Fruit fly (Drosophila melanogaster): ENCODE data around the gene Rbp6.

DNA sequence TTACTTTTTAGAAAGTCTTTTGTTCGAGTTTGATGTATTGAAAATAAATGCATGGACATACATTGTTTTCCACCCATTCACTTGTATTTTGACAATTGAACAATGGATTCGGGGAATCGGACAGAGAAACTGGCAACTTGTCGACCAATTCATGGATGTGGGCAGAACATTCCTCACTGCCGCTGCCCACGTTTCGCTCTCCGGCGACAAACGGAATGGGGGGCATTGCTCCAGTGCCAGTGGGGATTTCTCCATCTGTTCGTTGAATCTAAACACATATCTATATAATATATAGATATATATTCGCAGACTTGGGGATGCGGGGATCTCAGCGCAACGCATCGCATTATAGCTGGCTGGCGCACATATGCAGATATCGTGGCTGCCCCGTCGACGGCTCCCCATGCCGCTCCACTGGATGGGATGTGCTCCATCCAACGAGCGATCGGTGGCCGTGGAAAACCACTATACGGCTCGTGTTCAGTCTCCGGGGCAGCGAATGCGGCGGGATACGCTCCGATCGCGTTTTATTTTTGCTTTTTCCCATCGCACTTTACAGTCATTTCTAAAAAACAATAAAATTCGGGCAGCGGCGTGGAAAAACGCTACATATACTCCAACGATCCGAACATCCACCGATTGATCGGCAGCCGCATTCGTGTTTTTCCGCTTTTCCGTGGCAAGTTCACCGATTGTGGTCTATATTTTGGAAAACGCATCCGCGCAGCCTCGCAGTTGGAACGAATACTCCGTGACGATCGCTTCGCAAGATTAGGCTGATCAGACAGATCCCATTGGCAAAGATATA, 192.4 kb downstream of the Rbp6 start, which contains the start of gene TpnC73F:
- no peak for TF ChIP-seq psq (optimal IDR thresholded peaks at IDR 0.05)
- no peak for TF ChIP-seq Sin3A (optimal IDR thresholded peaks at IDR 0.05)
- no peak for TF ChIP-seq h (optimal IDR thresholded peaks at IDR 0.05)
